Worm (Caenorhabditis elegans): ENCODE results near the gene srh-74.

ce11 chrV:11043767-11044166 lies 4.8 kb downstream of the srh-74 start, which contains the start of gene C45B11.6:
- TF ChIP-seq fos-1 (tag; optimal IDR thresholded peaks at IDR 0.05) (no peak), pqm-1 (tag; optimal IDR thresholded peaks at IDR 0.05) (no peak), nhr-11 (tag; optimal IDR thresholded peaks at IDR 0.05) (no peak), daf-12 (tag; optimal IDR thresholded peaks at IDR 0.05) (no peak), zag-1 (tag; optimal IDR thresholded peaks at IDR 0.05) (no peak), nhr-237 (tag; optimal IDR thresholded peaks at IDR 0.05) (no peak), nhr-76 (tag; optimal IDR thresholded peaks at IDR 0.05) (no peak), ceh-9 (tag; optimal IDR thresholded peaks at IDR 0.05) (no peak), ama-1 (optimal IDR thresholded peaks at IDR 0.05) (no peak), aly-2 (tag; optimal IDR thresholded peaks at IDR 0.05) (no peak), ceh-28 (tag; optimal IDR thresholded peaks at IDR 0.05) (no peak), ceh-16 (tag; optimal IDR thresholded peaks at IDR 0.05) (no peak)
